Fruit fly (Drosophila melanogaster): ENCODE data around the gene CheA75a.

DNA sequence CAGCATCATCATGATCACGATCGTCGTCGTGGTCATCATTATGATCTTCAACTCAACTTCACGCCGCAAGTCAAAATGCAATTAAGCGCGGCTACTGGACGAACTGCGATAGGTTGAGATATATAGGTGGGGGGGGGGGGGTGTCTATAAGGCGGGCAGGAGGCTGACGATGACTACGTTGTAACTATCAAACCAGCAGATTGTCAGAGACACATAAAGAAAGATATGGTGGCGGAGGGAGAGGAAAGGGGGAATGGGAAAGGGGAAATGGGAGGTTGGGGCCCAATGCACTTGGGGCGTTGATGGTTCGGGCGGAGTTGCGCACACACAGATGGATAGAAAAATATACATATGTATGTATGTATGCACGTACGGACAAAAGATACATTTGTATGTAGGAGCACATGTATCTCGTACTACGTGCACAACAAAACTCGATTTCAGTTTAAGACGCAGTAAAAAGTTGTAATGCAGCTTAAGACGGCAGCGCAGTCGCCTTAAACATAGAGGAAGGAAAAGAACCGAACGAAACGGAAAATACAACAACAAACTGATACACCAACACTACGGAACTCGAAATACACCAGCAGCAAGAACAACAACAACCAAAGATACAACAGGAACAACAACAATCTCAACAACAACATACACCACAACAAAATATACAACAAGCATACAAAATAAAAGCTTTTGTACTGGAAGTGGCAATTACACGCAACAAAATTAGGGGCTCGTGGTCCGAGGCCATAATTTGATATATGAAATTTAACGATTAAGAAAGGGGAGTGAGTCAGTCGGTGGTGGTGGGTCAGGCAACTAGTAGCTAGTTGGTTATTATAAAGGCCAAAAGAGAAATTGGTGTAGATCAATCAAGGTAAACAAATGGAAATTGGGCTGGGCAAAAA, 12.6 kb upstream of the CheA75a start:
- TF ChIP-seq gl (tag; optimal IDR thresholded peaks at IDR 0.05) (no peak), Ets98B (GFP tag; IDR thresholded peaks at IDR 0.05) (peak; percentile 13; the same call in 1 of the 2 replicates), CG17806 (tag; optimal IDR thresholded peaks at IDR 0.05) (peak; percentile 23)

Measured in whole organism, pupa.